Fruit fly (Drosophila melanogaster) whole organism, embryonic: Measurements from ENCODE around the gene Traf4.

Experiments
- CG11723 ChIP-seq: fragments of 200-800 bp; sonication (Bioruptor generic); optimal IDR thresholded peaks from 2 replicates; lab custom pipeline; 2017; ENCODE audit warnings: missing biosample characterization, mild to moderate bottlenecking, missing genetic modification characterization
- CG12659 ChIP-seq: fragments of 200-800 bp; sonication (Bioruptor generic); optimal IDR thresholded peaks from 3 replicates; lab custom pipeline; 2017; ENCODE audit warnings: mild to moderate bottlenecking, missing biosample characterization, missing genetic modification reagents, missing genetic modification characterization
- CG12942 ChIP-seq: fragments of 200-800 bp; sonication (Bioruptor generic); optimal IDR thresholded peaks from 3 replicates; lab custom pipeline; 2016; ENCODE audit warnings: missing biosample characterization, missing genetic modification characterization
- CG14050 ChIP-seq: fragments of 200-800 bp; sonication (Bioruptor generic); IDR thresholded peaks from 3 replicates; pipeline ENCODE4 v1.3.6; 2022; ENCODE audit warnings: missing biosample characterization, missing genetic modification characterization
- CG15269 ChIP-seq: fragments of 200-800 bp; sonication (Bioruptor generic); optimal IDR thresholded peaks from 2 replicates; lab custom pipeline; 2018; ENCODE audit warnings: missing biosample characterization, mild to moderate bottlenecking, missing genetic modification characterization, moderate library complexity
- CG1603 ChIP-seq: fragments of 200-800 bp; sonication (Bioruptor generic); optimal IDR thresholded peaks from 2 replicates; lab custom pipeline; 2019; ENCODE audit warnings: missing biosample characterization, mild to moderate bottlenecking, missing genetic modification characterization, moderate library complexity
- CG17186 ChIP-seq: fragments of 200-800 bp; sonication (Bioruptor generic); optimal IDR thresholded peaks from 3 replicates; lab custom pipeline; 2017; ENCODE audit warnings: missing biosample characterization, missing genetic modification reagents, missing genetic modification characterization
- CG17359 ChIP-seq: fragments of 200-800 bp; sonication (Bioruptor generic); optimal IDR thresholded peaks from 3 replicates; lab custom pipeline; 2018; ENCODE audit warnings: missing biosample characterization, mild to moderate bottlenecking, missing genetic modification characterization, moderate library complexity
- CG1792 ChIP-seq: fragments of 200-800 bp; sonication (Bioruptor generic); optimal IDR thresholded peaks from 2 replicates; lab custom pipeline; 2016; ENCODE audit warnings: missing biosample characterization, missing genetic modification characterization
- CG31388 ChIP-seq: fragments of 200-800 bp; sonication (Bioruptor generic); optimal IDR thresholded peaks from 2 replicates; lab custom pipeline; 2016; ENCODE audit warnings: missing biosample characterization, missing genetic modification characterization
- CG32772 ChIP-seq: fragments of 200-800 bp; sonication (Bioruptor generic); IDR thresholded peaks from 2 replicates; pipeline ENCODE4 v1.3.6; 2022; ENCODE audit warnings: missing biosample characterization, missing genetic modification characterization
- CG3838 ChIP-seq: fragments of 200-800 bp; sonication (Bioruptor generic); optimal IDR thresholded peaks from 3 replicates; lab custom pipeline; 2016; ENCODE audit warnings: missing biosample characterization, missing genetic modification characterization
- CG6254 ChIP-seq: fragments of 200-800 bp; sonication (Bioruptor generic); optimal IDR thresholded peaks from 3 replicates; lab custom pipeline; 2017; ENCODE audit warnings: mild to moderate bottlenecking, missing biosample characterization, missing genetic modification reagents, missing genetic modification characterization
- CG7357 ChIP-seq: fragments of 200-800 bp; sonication (Bioruptor generic); IDR thresholded peaks from 3 replicates; pipeline ENCODE4 v1.3.6; 2022; ENCODE audit warnings: missing biosample characterization, missing genetic modification characterization
- CG7928 ChIP-seq: fragments of 200-800 bp; sonication (Bioruptor generic); optimal IDR thresholded peaks from 2 replicates; lab custom pipeline; 2017; ENCODE audit warnings: missing biosample characterization, mild to moderate bottlenecking, missing genetic modification characterization
- CG9609 ChIP-seq: fragments of 200-800 bp; sonication (Bioruptor generic); optimal IDR thresholded peaks from 3 replicates; lab custom pipeline; 2016; ENCODE audit warnings: missing biosample characterization, missing genetic modification characterization
- CG9876 ChIP-seq: fragments of 200-800 bp; sonication (Bioruptor generic); optimal IDR thresholded peaks from 2 replicates; lab custom pipeline; 2016; ENCODE audit warnings: missing biosample characterization, missing genetic modification characterization
- CoRest ChIP-seq: fragments of 200-800 bp; sonication (Bioruptor generic); optimal IDR thresholded peaks from 3 replicates; lab custom pipeline; 2018; ENCODE audit warnings: missing biosample characterization, mild to moderate bottlenecking, missing genetic modification characterization, moderate library complexity
- H15 ChIP-seq: fragments of 200-800 bp; sonication (Bioruptor generic); IDR thresholded peaks from 3 replicates; pipeline ENCODE4 v1.3.6; 2022; ENCODE audit warnings: missing biosample characterization, missing genetic modification characterization
- NfI ChIP-seq: fragments of 200-800 bp; sonication (Bioruptor generic); optimal IDR thresholded peaks from 3 replicates; lab custom pipeline; 2018; ENCODE audit warnings: missing biosample characterization, mild to moderate bottlenecking, missing genetic modification characterization, moderate library complexity
- Oli ChIP-seq: fragments of 200-800 bp; sonication (Bioruptor generic); optimal IDR thresholded peaks from 2 replicates; lab custom pipeline; 2018; ENCODE audit warnings: missing biosample characterization, mild to moderate bottlenecking, missing genetic modification characterization, moderate library complexity
- Poxn ChIP-seq: fragments of 200-800 bp; sonication (Bioruptor generic); IDR thresholded peaks from 2 replicates; pipeline ENCODE4 v1.3.6; 2022; ENCODE audit warnings: missing biosample characterization, missing genetic modification characterization
- Stat92E ChIP-seq, 3 experiments: fragments of >200 bp in 2 of 3; fragments of 200-800 bp in 1 of 3; sonication (Bioruptor generic) in 1 of 3; optimal IDR thresholded peaks; 2 replicates each; lab custom pipeline; 2017 to 2019; ENCODE audit warnings: missing biosample characterization in 3 of 3, missing genetic modification characterization in 3 of 3, mild to moderate bottlenecking in 1 of 3, moderate library complexity in 1 of 3
- ara ChIP-seq: fragments of 200-800 bp; sonication (Bioruptor generic); IDR thresholded peaks from 2 replicates; pipeline ENCODE4 v1.3.6; 2022; ENCODE audit warnings: missing biosample characterization, missing genetic modification characterization
- bowl ChIP-seq: fragments of 200-800 bp; sonication (Bioruptor generic); IDR thresholded peaks from 2 replicates; pipeline ENCODE4 v1.3.6; 2022; ENCODE audit warnings: missing biosample characterization, missing genetic modification characterization
- chinmo ChIP-seq: fragments of 200-800 bp; sonication (Bioruptor generic); IDR thresholded peaks from 4 replicates; pipeline ENCODE4 v1.3.6; 2022; ENCODE audit warnings: missing biosample characterization, missing genetic modification characterization; ENCODE audit not compliant: partially characterized antibody
- chn ChIP-seq: fragments of 200-800 bp; sonication (Bioruptor generic); optimal IDR thresholded peaks from 2 replicates; lab custom pipeline; 2016; ENCODE audit warnings: missing biosample characterization, missing genetic modification characterization
- ci ChIP-seq: fragments of 200-800 bp; sonication (Bioruptor generic); IDR thresholded peaks from 3 replicates; pipeline ENCODE4 v1.3.6; 2022; ENCODE audit warnings: missing biosample characterization, missing genetic modification characterization
- dan ChIP-seq: fragments of 200-800 bp; sonication (Bioruptor generic); IDR thresholded peaks from 2 replicates; pipeline ENCODE4 v1.3.6; 2022; ENCODE audit warnings: missing biosample characterization, missing genetic modification characterization
- dati ChIP-seq: fragments of 200-800 bp; sonication (Bioruptor generic); IDR thresholded peaks from 2 replicates; pipeline ENCODE4 v1.3.6; 2022; ENCODE audit warnings: missing biosample characterization, missing genetic modification characterization
- gcm2 ChIP-seq: fragments of 200-800 bp; sonication (Bioruptor generic); optimal IDR thresholded peaks from 2 replicates; lab custom pipeline; 2016; ENCODE audit warnings: missing biosample characterization, missing genetic modification characterization
- grn ChIP-seq: fragments of 200-800 bp; sonication (Bioruptor generic); optimal IDR thresholded peaks from 3 replicates; lab custom pipeline; 2017; ENCODE audit warnings: missing biosample characterization, missing genetic modification characterization
- gro ChIP-seq: fragments of 200-800 bp; sonication (Bioruptor generic); optimal IDR thresholded peaks from 2 replicates; lab custom pipeline; 2016; ENCODE audit warnings: missing biosample characterization, missing genetic modification characterization
- gsb-n ChIP-seq: fragments of 200-800 bp; sonication (Bioruptor generic); optimal IDR thresholded peaks from 3 replicates; lab custom pipeline; 2018; ENCODE audit warnings: missing biosample characterization, mild to moderate bottlenecking, missing genetic modification characterization
- ham ChIP-seq: fragments of 200-800 bp; sonication (Bioruptor generic); IDR thresholded peaks from 2 replicates; pipeline ENCODE4 v1.3.6; 2022; ENCODE audit warnings: missing biosample characterization, missing genetic modification characterization
- her ChIP-seq: fragments of 200-800 bp; sonication (Bioruptor generic); optimal IDR thresholded peaks from 2 replicates; lab custom pipeline; 2016; ENCODE audit warnings: missing biosample characterization, missing genetic modification characterization
- inv ChIP-seq: fragments of 200-800 bp; sonication (Bioruptor generic); IDR thresholded peaks from 2 replicates; pipeline ENCODE4 v1.3.6; 2022; ENCODE audit warnings: missing biosample characterization, missing genetic modification characterization; ENCODE audit not compliant: partially characterized antibody
- kni ChIP-seq: fragments of 200-800 bp; sonication (Bioruptor generic); optimal IDR thresholded peaks from 3 replicates; lab custom pipeline; 2017; ENCODE audit warnings: mild to moderate bottlenecking, missing biosample characterization, missing genetic modification reagents, missing genetic modification characterization
- odd ChIP-seq: fragments of 200-800 bp; sonication (Bioruptor generic); optimal IDR thresholded peaks from 2 replicates; lab custom pipeline; 2017; ENCODE audit warnings: missing biosample characterization, mild to moderate bottlenecking, missing genetic modification characterization
- pnt ChIP-seq: fragments of 200-800 bp; sonication (Bioruptor generic); optimal IDR thresholded peaks from 3 replicates; lab custom pipeline; 2016; ENCODE audit warnings: missing biosample characterization, missing genetic modification characterization
- prd ChIP-seq, 3 experiments: fragments of >200 bp in 2 of 3; fragments of 200-800 bp in 1 of 3; sonication (Bioruptor generic) in 1 of 3; optimal IDR thresholded peaks in 2 of 3; IDR thresholded peaks in 1 of 3; 2 replicates in 2 of 3; 3 replicates in 1 of 3; pipeline versions ENCODE4 v1.3.6 to Lab custom; 2017 to 2022; ENCODE audit warnings: missing biosample characterization in 1 of 3, missing genetic modification characterization in 1 of 3
- pros ChIP-seq: fragments of 200-800 bp; sonication (Bioruptor generic); optimal IDR thresholded peaks from 3 replicates; lab custom pipeline; 2019; ENCODE audit warnings: missing biosample characterization, mild to moderate bottlenecking, missing genetic modification characterization, moderate library complexity
- run ChIP-seq: fragments of 200-800 bp; sonication (Bioruptor generic); optimal IDR thresholded peaks from 3 replicates; lab custom pipeline; 2018; ENCODE audit warnings: missing biosample characterization, mild to moderate bottlenecking, missing genetic modification characterization
- ttk ChIP-seq: fragments of 200-800 bp; sonication (Bioruptor generic); IDR thresholded peaks from 2 replicates; pipeline ENCODE4 v2.1.2; 2022; ENCODE audit warnings: missing biosample characterization, missing genetic modification characterization
- tup ChIP-seq: fragments of 200-800 bp; sonication (Bioruptor generic); optimal IDR thresholded peaks from 2 replicates; lab custom pipeline; 2016; ENCODE audit warnings: missing biosample characterization, mild to moderate bottlenecking, missing genetic modification characterization, moderate library complexity
- unc-4 ChIP-seq: fragments of 200-800 bp; sonication (Bioruptor generic); IDR thresholded peaks from 2 replicates; pipeline ENCODE4 v1.3.6; 2022; ENCODE audit warnings: missing biosample characterization, missing genetic modification characterization; ENCODE audit not compliant: partially characterized antibody
- usp ChIP-seq: fragments of >200 bp; optimal IDR thresholded peaks from 2 replicates; lab custom pipeline; 2017; ENCODE audit warnings: missing biosample characterization, missing genetic modification characterization
- wek ChIP-seq: fragments of 200-800 bp; sonication (Bioruptor generic); optimal IDR thresholded peaks from 3 replicates; lab custom pipeline; 2018; ENCODE audit warnings: missing biosample characterization, mild to moderate bottlenecking, missing genetic modification characterization, moderate library complexity

Traf4 gene

dm6 chr2L:4349677-4350076 is 12.0 kb upstream of the Traf4 start:
- TF ChIP-seq CG7357 (GFP tag; lab: Robert Waterston, UW) (no peak), pros (GFP tag; lab: Kevin White, UChicago) (peak; percentile 86), CG31388 (GFP tag; lab: Kevin White, UChicago) (no peak), NfI (no peak), Stat92E (GFP tag; optimal IDR thresholded peaks at IDR 0.05; lab: Kevin White, UChicago) (peak in 1 of 3 experiments; percentile 55), gcm2 (GFP tag; lab: Kevin White, UChicago) (no peak), grn (GFP tag; lab: Kevin White, UChicago) (peak; percentile 10), CG1603 (tag; lab: Kevin White, UChicago) (no peak)

- TF ChIP-seq CG1792 (GFP tag; lab: Kevin White, UChicago): no peak
- no peak for TF ChIP-seq dati
- TF ChIP-seq ara (GFP tag; lab: Robert Waterston, UW): peak; percentile 89
- TF ChIP-seq Oli: peak; percentile 52
- no peak for TF ChIP-seq CG12659
- no peak for TF ChIP-seq gro (GFP tag; lab: Kevin White, UChicago)
- peak; percentile 9 for TF ChIP-seq CG11723 (GFP tag; lab: Kevin White, UChicago)
- TF ChIP-seq CG14050: no peak
- TF ChIP-seq Poxn (GFP tag; lab: Robert Waterston, UW): no peak
- TF ChIP-seq usp (GFP tag; lab: Kevin White, UChicago): no peak
- peak; percentile 71 for TF ChIP-seq CG6254 (GFP tag; lab: Kevin White, UChicago)
- no peak for TF ChIP-seq CG17186
- no peak for TF ChIP-seq CG32772 (GFP tag; lab: Robert Waterston, UW)
- no peak for TF ChIP-seq ttk (GFP tag; lab: Robert Waterston, UW)
- no peak for TF ChIP-seq ham (GFP tag; lab: Robert Waterston, UW)
- peak; percentile 91 for TF ChIP-seq gsb-n (tag; lab: Kevin White, UChicago)
- TF ChIP-seq CG7928 (GFP tag; lab: Kevin White, UChicago): no peak
- TF ChIP-seq CG9609 (GFP tag; lab: Kevin White, UChicago): peak; percentile 68
- TF ChIP-seq odd: no peak
- no peak for TF ChIP-seq CG9876 (GFP tag; lab: Kevin White, UChicago)
- peak; percentile 47 for TF ChIP-seq pnt (GFP tag; lab: Kevin White, UChicago)
- no peak for TF ChIP-seq chinmo (GFP tag; lab: Robert Waterston, UW)
- no peak for TF ChIP-seq CG15269 (tag; lab: Kevin White, UChicago)
- TF ChIP-seq H15 (GFP tag; lab: Robert Waterston, UW): 0 out of 3 replicates have a peak, but pooled peaks have one; percentile 35
- TF ChIP-seq ci (GFP tag; lab: Robert Waterston, UW): peak; percentile 62; the same call in 1 of the 3 replicates
- peak; percentile 62 for TF ChIP-seq tup (GFP tag; lab: Kevin White, UChicago)
- TF ChIP-seq CG17359 (tag; lab: Kevin White, UChicago): peak; percentile 49
- TF ChIP-seq her (GFP tag; lab: Kevin White, UChicago): peak; percentile 15
- TF ChIP-seq prd (optimal IDR thresholded peaks at IDR 0.05; lab: Kevin White, UChicago): no peak
- peak; percentile 79 for TF ChIP-seq prd (GFP tag; IDR thresholded peaks at IDR 0.05; lab: Robert Waterston, UW)
- no peak for TF ChIP-seq run
- TF ChIP-seq unc-4 (GFP tag; lab: Robert Waterston, UW): no peak
- peak; percentile 64 for TF ChIP-seq chn
- no peak for TF ChIP-seq wek (GFP tag; lab: Kevin White, UChicago)
- no peak for TF ChIP-seq bowl (GFP tag; lab: Robert Waterston, UW)
- no peak; the same call in 1 of the 2 replicates for TF ChIP-seq dan
- TF ChIP-seq CG12942: peak; percentile 15
- peak; percentile 63 for TF ChIP-seq CoRest (tag; lab: Kevin White, UChicago)
- no peak for TF ChIP-seq inv
- no peak for TF ChIP-seq CG3838 (GFP tag; lab: Kevin White, UChicago)
- TF ChIP-seq kni: peak; percentile 37
Observed at dm6 chr2L:4350683-4351324, 10.9 kb upstream of the Traf4 start.
